Worm (Caenorhabditis elegans): ENCODE results near the gene Y70C5A.2.

- TF ChIP-seq nhr-77 (tag; optimal IDR thresholded peaks at IDR 0.05) = no peak
- TF ChIP-seq egl-27 (tag; optimal IDR thresholded peaks at IDR 0.05) = no peak
- TF ChIP-seq snpc-4 (tag; optimal IDR thresholded peaks at IDR 0.05) = no peak
- no peak for TF ChIP-seq pqm-1 (tag; optimal IDR thresholded peaks at IDR 0.05)
- no peak for TF ChIP-seq nhr-23 (tag; optimal IDR thresholded peaks at IDR 0.05)
- TF ChIP-seq unc-62 (GFP tag; optimal IDR thresholded peaks at IDR 0.05) = no peak
- no peak for TF ChIP-seq ama-1 (optimal IDR thresholded peaks at IDR 0.05)
- TF ChIP-seq nhr-237 (tag; optimal IDR thresholded peaks at IDR 0.05) = no peak
- no peak for TF ChIP-seq nhr-76 (tag; optimal IDR thresholded peaks at IDR 0.05)
- no peak for TF ChIP-seq fkh-2 (tag; optimal IDR thresholded peaks at IDR 0.05)
- TF ChIP-seq daf-12 (tag; optimal IDR thresholded peaks at IDR 0.05) = no peak
Measured at ce11 chrV:16638204-16638603, 15.2 kb upstream of the Y70C5A.2 start, which contains the start of gene srw-76.

All from whole organism, L3 larva.